Fruit fly (Drosophila melanogaster): ENCODE data around the gene Nnk.

The Nnk gene

DNA sequence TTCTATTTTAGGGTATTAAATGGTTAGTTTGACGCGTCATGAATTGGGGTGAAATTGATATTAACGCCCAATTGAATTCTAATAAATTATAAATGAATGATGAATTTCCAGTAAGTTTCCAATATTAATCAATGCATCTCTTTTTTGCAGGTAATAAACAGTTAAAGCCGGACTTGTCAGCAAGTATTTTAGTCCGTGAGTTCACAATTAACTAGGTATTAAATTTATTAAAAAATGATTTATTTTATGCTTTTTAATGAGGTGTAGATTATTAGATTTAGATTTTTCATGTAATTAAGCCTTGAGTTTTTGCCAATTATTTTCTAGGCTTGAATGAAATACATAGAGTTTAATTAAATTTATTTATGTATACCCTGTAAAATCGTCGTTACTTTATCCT is 16.7 kb upstream of the Nnk start:
- TF ChIP-seq dac (GFP tag; optimal IDR thresholded peaks at IDR 0.05) (no peak), spab (GFP tag; optimal IDR thresholded peaks at IDR 0.05) (no peak), CG16779 (tag; optimal IDR thresholded peaks at IDR 0.05) (no peak), Sox14 (GFP tag; optimal IDR thresholded peaks at IDR 0.05) (no peak), CG11294 (GFP tag; IDR thresholded peaks at IDR 0.05) (no peak), topi (GFP tag; optimal IDR thresholded peaks at IDR 0.05) (no peak), CG6792 (GFP tag; optimal IDR thresholded peaks at IDR 0.05) (no peak), Met (GFP tag; optimal IDR thresholded peaks at IDR 0.05) (no peak), eg (GFP tag; IDR thresholded peaks at IDR 0.05) (no peak), Eip93F (GFP tag; optimal IDR thresholded peaks at IDR 0.05) (no peak), Eip78C (GFP tag) (peak; percentile 61), achi (GFP tag; optimal IDR thresholded peaks at IDR 0.05) (no peak), svp (GFP tag) (no peak), CG1621 (tag; optimal IDR thresholded peaks at IDR 0.05) (no peak), CG10631 (GFP tag; optimal IDR thresholded peaks at IDR 0.05) (peak; percentile 12), fkh (GFP tag; optimal IDR thresholded peaks at IDR 0.05) (no peak), Eip75B (GFP tag; optimal IDR thresholded peaks at IDR 0.05) (no peak), vri (GFP tag; optimal IDR thresholded peaks at IDR 0.05) (no peak), CG32006 (GFP tag; optimal IDR thresholded peaks at IDR 0.05) (peak; percentile 40)

DNA sequence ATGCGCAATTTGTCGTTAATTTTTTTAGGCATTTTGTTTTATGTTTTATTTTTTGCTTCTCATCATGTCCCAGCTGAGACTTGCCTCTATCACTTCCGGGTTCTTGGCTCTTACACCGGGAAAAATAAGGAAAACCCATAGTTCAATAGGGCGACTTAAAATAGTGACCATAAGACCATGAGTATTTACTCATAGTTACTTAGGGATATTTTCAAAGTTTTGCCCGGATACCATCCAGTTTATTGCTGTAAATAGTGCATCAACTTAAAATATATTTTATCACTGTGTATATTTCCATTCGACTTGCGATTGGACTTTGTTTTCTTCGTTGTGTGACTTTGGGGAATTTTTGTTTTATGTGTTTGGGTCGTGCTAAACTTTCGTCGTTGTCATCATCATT is 13.8 kb upstream of the Nnk start:
- TF ChIP-seq Met (GFP tag; optimal IDR thresholded peaks at IDR 0.05) (peak; percentile 42), CG3032 (tag; optimal IDR thresholded peaks at IDR 0.05) (no peak), Ets21C (GFP tag; optimal IDR thresholded peaks at IDR 0.05) (peak; percentile 14), Smox (GFP tag; optimal IDR thresholded peaks at IDR 0.05) (peak; percentile 10), OdsH (GFP tag; optimal IDR thresholded peaks at IDR 0.05) (no peak), salr (GFP tag; optimal IDR thresholded peaks at IDR 0.05) (no peak), Blimp-1 (GFP tag; optimal IDR thresholded peaks at IDR 0.05) (no peak), CG31627 (GFP tag; optimal IDR thresholded peaks at IDR 0.05) (peak; percentile 31), esn (GFP tag; optimal IDR thresholded peaks at IDR 0.05) (peak; percentile 46), fd59A (GFP tag; optimal IDR thresholded peaks at IDR 0.05) (no peak), Hr39 (GFP tag; optimal IDR thresholded peaks at IDR 0.05) (peak; percentile 51), lz (GFP tag; optimal IDR thresholded peaks at IDR 0.05) (peak; percentile 8), CG4318 (GFP tag; optimal IDR thresholded peaks at IDR 0.05) (no peak), CG15336 (GFP tag; IDR thresholded peaks at IDR 0.05) (no peak), Sox102F (GFP tag; optimal IDR thresholded peaks at IDR 0.05) (peak; percentile 40), Sox15 (GFP tag; optimal IDR thresholded peaks at IDR 0.05) (no peak), CG10631 (GFP tag; optimal IDR thresholded peaks at IDR 0.05) (no peak), dac (GFP tag; optimal IDR thresholded peaks at IDR 0.05) (no peak), CG6808 (GFP tag; optimal IDR thresholded peaks at IDR 0.05) (no peak)

DNA sequence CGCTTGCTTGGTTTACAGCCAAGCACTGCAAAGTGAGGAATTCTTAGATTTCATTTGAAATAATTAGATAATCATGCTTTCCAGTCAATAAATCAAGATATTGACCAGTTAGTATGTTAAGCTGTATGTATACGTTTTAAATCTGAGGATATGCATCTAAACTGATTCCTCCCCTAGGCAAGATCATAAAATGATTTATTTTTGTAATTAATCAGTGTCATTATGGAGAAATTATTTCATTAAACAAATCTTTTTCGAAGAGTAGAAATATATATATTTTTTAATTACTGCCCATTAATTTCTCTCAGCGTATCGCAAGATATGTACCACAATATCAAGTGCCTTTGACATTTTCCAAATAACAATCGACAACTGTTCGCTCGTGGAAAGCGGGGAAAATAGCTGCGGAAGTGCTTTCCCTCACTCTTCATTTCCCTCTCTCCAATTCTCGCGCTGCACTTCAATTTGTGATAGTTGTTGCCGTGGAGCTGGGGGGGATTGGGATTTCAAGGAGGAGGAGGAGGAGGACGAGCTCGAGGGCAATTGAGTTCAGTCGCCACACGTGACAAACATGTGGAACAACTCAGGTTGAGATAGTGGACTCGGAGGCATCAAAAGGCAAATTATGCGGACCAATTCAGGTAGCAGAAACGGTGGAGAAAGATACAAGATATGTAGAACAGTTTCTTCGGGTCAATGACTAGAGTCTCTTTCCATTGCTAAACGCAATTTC is 9.3 kb upstream of the Nnk start:
- TF ChIP-seq CG10631 (GFP tag; optimal IDR thresholded peaks at IDR 0.05): peak; percentile 15
- TF ChIP-seq salr (GFP tag; optimal IDR thresholded peaks at IDR 0.05): peak in 1 of 2 experiments; percentile 2
- TF ChIP-seq Ets21C (GFP tag; optimal IDR thresholded peaks at IDR 0.05): no peak
- TF ChIP-seq Eip78C (GFP tag): peak; percentile 33
- TF ChIP-seq Hr4 (GFP tag; optimal IDR thresholded peaks at IDR 0.05): peak; percentile 21
- no peak for TF ChIP-seq svp (GFP tag)
- 0 out of 3 replicates have a peak, but pooled peaks have one; percentile 43 for TF ChIP-seq eg (GFP tag; IDR thresholded peaks at IDR 0.05)
- TF ChIP-seq CG32006 (GFP tag; optimal IDR thresholded peaks at IDR 0.05): peak; percentile 46
- TF ChIP-seq CG3919 (GFP tag; optimal IDR thresholded peaks at IDR 0.05): peak; percentile 3
- TF ChIP-seq dac (GFP tag; optimal IDR thresholded peaks at IDR 0.05): no peak
- TF ChIP-seq Lpt (GFP tag; optimal IDR thresholded peaks at IDR 0.05): peak; percentile 4
- no peak for TF ChIP-seq CG11762 (GFP tag; optimal IDR thresholded peaks at IDR 0.05; ENCODE audit: insufficient read depth)
